Worm (Caenorhabditis elegans) whole organism, L3 larva: ENCODE results near the gene F46C3.6.

Experiments used
- R02D3.7 ChIP-seq: fragments of 150-350 bp; optimal IDR thresholded peaks from 2 replicates; lab custom pipeline; 2014; ENCODE audit warnings: missing biosample characterization, missing genetic modification characterization
- ZK546.5 ChIP-seq: sonication (generic microtip); optimal IDR thresholded peaks from 2 replicates; lab custom pipeline; 2017; ENCODE audit warnings: missing biosample characterization, missing genetic modification characterization
- aly-2 ChIP-seq: fragments of 150-350 bp; optimal IDR thresholded peaks from 2 replicates; lab custom pipeline; 2014; ENCODE audit warnings: missing biosample characterization, missing genetic modification characterization
- ceh-16 ChIP-seq: sonication (generic microtip); optimal IDR thresholded peaks from 2 replicates; lab custom pipeline; 2017; ENCODE audit warnings: missing biosample characterization, missing genetic modification characterization
- ceh-28 ChIP-seq: fragments of 150-350 bp; optimal IDR thresholded peaks from 2 replicates; lab custom pipeline; 2014; ENCODE audit warnings: missing biosample characterization, missing genetic modification reagents, missing genetic modification characterization
- ceh-82 ChIP-seq: fragments of 150-350 bp; optimal IDR thresholded peaks from 2 replicates; lab custom pipeline; 2014; ENCODE audit warnings: missing biosample characterization, missing genetic modification characterization
- ceh-9 ChIP-seq: sonication (generic microtip); optimal IDR thresholded peaks from 2 replicates; lab custom pipeline; 2018; ENCODE audit warnings: missing biosample characterization, missing genetic modification characterization
- daf-12 ChIP-seq: fragments of 150-350 bp; optimal IDR thresholded peaks from 2 replicates; lab custom pipeline; 2014; ENCODE audit warnings: missing biosample characterization, missing genetic modification reagents, missing genetic modification characterization
- elt-1 ChIP-seq: fragments of 150-350 bp; optimal IDR thresholded peaks from 2 replicates; lab custom pipeline; 2014; ENCODE audit warnings: missing biosample characterization, missing genetic modification characterization
- elt-2 ChIP-seq: sonication (generic microtip); optimal IDR thresholded peaks from 2 replicates; lab custom pipeline; 2016; ENCODE audit warnings: missing genetic modification reagents, mild to moderate bottlenecking, missing genetic modification characterization, missing compliant biosample characterization
- elt-3 ChIP-seq, 3 experiments: fragments of 150-350 bp in 1 of 3; sonication (generic microtip) in 2 of 3; optimal IDR thresholded peaks; 2 replicates in 2 of 3; 4 replicates in 1 of 3; lab custom pipeline; 2014 to 2017; ENCODE audit warnings: missing biosample characterization in 3 of 3, missing genetic modification characterization in 3 of 3
- eor-1 ChIP-seq, 2 experiments: fragments of 150-350 bp; optimal IDR thresholded peaks; 2 replicates each; lab custom pipeline; 2014 to 2018; ENCODE audit warnings: missing biosample characterization in 2 of 2, missing genetic modification characterization in 2 of 2
- fkh-10 ChIP-seq: sonication (generic microtip); optimal IDR thresholded peaks from 2 replicates; lab custom pipeline; 2017; ENCODE audit warnings: missing biosample characterization, missing genetic modification reagents, missing genetic modification characterization
- fkh-2 ChIP-seq: fragments of 150-350 bp; optimal IDR thresholded peaks from 2 replicates; lab custom pipeline; 2014; ENCODE audit warnings: missing biosample characterization, missing genetic modification reagents, missing genetic modification characterization
- hmg-11 ChIP-seq: sonication (generic microtip); optimal IDR thresholded peaks from 2 replicates; lab custom pipeline; 2016; ENCODE audit warnings: missing genetic modification characterization, missing compliant biosample characterization
- jun-1 ChIP-seq: fragments of 150-350 bp; optimal IDR thresholded peaks from 2 replicates; lab custom pipeline; 2014; ENCODE audit warnings: missing biosample characterization, missing genetic modification reagents, missing genetic modification characterization
- lin-15B ChIP-seq: fragments of 150-350 bp; optimal IDR thresholded peaks from 2 replicates; lab custom pipeline; 2014; ENCODE audit warnings: missing biosample characterization, missing genetic modification characterization
- lsy-12 ChIP-seq: sonication (generic microtip); optimal IDR thresholded peaks from 2 replicates; lab custom pipeline; 2016; ENCODE audit warnings: mild to moderate bottlenecking, missing genetic modification characterization, missing compliant biosample characterization
- mdl-1 ChIP-seq: fragments of 150-350 bp; optimal IDR thresholded peaks from 2 replicates; lab custom pipeline; 2014; ENCODE audit warnings: missing biosample characterization, missing genetic modification characterization
- mml-1 ChIP-seq: fragments of 150-350 bp; sonication (generic microtip); optimal IDR thresholded peaks from 3 replicates; lab custom pipeline; 2014; ENCODE audit warnings: missing biosample characterization, missing genetic modification characterization
- nfya-1 ChIP-seq: sonication (generic microtip); optimal IDR thresholded peaks from 2 replicates; lab custom pipeline; 2017; ENCODE audit warnings: missing genetic modification characterization, mild to moderate bottlenecking, missing compliant biosample characterization, antibody characterized with exemption, moderate library complexity; ENCODE audit not compliant: insufficient read depth
- nhr-11 ChIP-seq: fragments of 150-350 bp; optimal IDR thresholded peaks from 2 replicates; lab custom pipeline; 2014; ENCODE audit warnings: missing biosample characterization, missing genetic modification characterization
- nhr-12 ChIP-seq: fragments of 150-350 bp; optimal IDR thresholded peaks from 2 replicates; lab custom pipeline; 2014; ENCODE audit warnings: missing biosample characterization, missing genetic modification characterization
- nhr-23 ChIP-seq: fragments of 150-350 bp; optimal IDR thresholded peaks from 2 replicates; lab custom pipeline; 2014; ENCODE audit warnings: missing biosample characterization, missing genetic modification reagents, missing genetic modification characterization
- nhr-25 ChIP-seq: sonication (generic microtip); optimal IDR thresholded peaks from 2 replicates; lab custom pipeline; 2017; ENCODE audit warnings: missing biosample characterization, missing genetic modification characterization
- nhr-28 ChIP-seq: fragments of 150-350 bp; optimal IDR thresholded peaks from 2 replicates; lab custom pipeline; 2014; ENCODE audit warnings: missing biosample characterization, missing genetic modification characterization
- nhr-43 ChIP-seq: sonication (generic microtip); optimal IDR thresholded peaks from 2 replicates; lab custom pipeline; 2016; ENCODE audit warnings: mild to moderate bottlenecking, missing genetic modification characterization, missing compliant biosample characterization; ENCODE audit not compliant: poor library complexity, severe bottlenecking
- nhr-76 ChIP-seq: fragments of 150-350 bp; sonication (generic microtip); optimal IDR thresholded peaks from 5 replicates; lab custom pipeline; 2014; ENCODE audit warnings: missing biosample characterization, missing genetic modification characterization
- nhr-77 ChIP-seq: fragments of 150-350 bp; optimal IDR thresholded peaks from 2 replicates; lab custom pipeline; 2014; ENCODE audit warnings: missing biosample characterization, missing genetic modification characterization
- pha-4 ChIP-seq: fragments of 150-350 bp; optimal IDR thresholded peaks from 2 replicates; lab custom pipeline; 2014; ENCODE audit warnings: missing biosample characterization, missing genetic modification reagents, missing genetic modification characterization
- pqm-1 ChIP-seq: fragments of 150-350 bp; optimal IDR thresholded peaks from 2 replicates; lab custom pipeline; 2017; ENCODE audit warnings: missing biosample characterization, missing genetic modification characterization, inconsistent platforms
- sea-2 ChIP-seq: fragments of 150-350 bp; sonication (generic microtip); optimal IDR thresholded peaks from 4 replicates; lab custom pipeline; 2014; ENCODE audit warnings: missing biosample characterization, missing genetic modification reagents, missing genetic modification characterization
- snpc-4 ChIP-seq: fragments of 150-350 bp; optimal IDR thresholded peaks from 2 replicates; lab custom pipeline; 2014; ENCODE audit warnings: missing biosample characterization, missing genetic modification characterization
- tbx-2 ChIP-seq: sonication (generic microtip); optimal IDR thresholded peaks from 2 replicates; lab custom pipeline; 2016; ENCODE audit warnings: mild to moderate bottlenecking, missing genetic modification characterization, missing compliant biosample characterization
- zag-1 ChIP-seq: fragments of 150-350 bp; optimal IDR thresholded peaks from 2 replicates; lab custom pipeline; 2014; ENCODE audit warnings: missing biosample characterization, missing genetic modification characterization

The F46C3.6 gene

DNA sequence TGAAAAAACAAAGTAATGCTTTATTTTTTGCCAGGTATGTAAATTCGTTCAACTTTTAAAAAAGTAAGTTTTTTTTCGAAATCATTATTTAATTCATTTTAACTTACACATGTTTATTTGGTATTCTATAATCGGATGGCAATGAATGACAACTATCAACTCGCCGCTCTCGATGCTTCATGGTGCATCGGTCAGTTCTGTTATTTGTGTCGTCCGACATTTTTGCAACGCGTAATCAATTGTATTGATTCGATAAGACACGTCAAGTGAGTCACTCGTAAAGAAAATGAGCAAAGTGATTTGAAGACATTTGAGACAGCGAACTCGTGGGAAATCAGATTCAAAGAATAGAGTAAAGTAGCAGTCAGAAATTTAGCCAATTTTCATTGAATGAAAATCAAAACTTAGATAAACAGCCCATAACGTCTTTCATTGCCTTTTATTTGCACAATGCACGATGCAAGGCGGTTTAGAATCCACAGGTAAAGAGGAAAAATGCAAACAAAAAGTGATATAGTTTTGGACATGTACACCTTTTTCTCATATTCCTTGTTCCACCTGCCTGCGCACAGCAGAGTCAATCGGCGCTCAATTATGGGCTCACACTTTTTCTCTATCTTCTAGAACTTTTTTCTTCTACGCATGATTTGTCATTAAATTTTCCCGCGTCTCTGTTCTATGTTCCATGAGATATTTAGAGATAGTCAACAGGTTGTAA, 19.2 kb downstream of the F46C3.6 start:
- TF ChIP-seq nhr-43 (tag; lab: Kevin White, UChicago) (no peak), pqm-1 (tag; lab: Kevin White, UChicago) (peak; percentile 61), aly-2 (tag; lab: Kevin White, UChicago) (no peak), sea-2 (GFP tag; lab: Kevin White, UChicago) (no peak), nhr-11 (tag; lab: Kevin White, UChicago) (no peak), ZK546.5 (tag; lab: Kevin White, UChicago) (no peak), snpc-4 (tag; lab: Kevin White, UChicago) (no peak), lsy-12 (tag; lab: Kevin White, UChicago) (no peak), nhr-12 (tag; lab: Kevin White, UChicago) (no peak), tbx-2 (tag; lab: Kevin White, UChicago) (no peak), hmg-11 (tag; lab: Kevin White, UChicago) (no peak), ceh-9 (tag; lab: Kevin White, UChicago) (no peak), pha-4 (tag; lab: Kevin White, UChicago) (peak; percentile 39), R02D3.7 (no peak), nfya-1 (no peak), elt-2 (tag; lab: Kevin White, UChicago) (peak; percentile 29), jun-1 (tag; lab: Kevin White, UChicago) (no peak), mdl-1 (tag; lab: Kevin White, UChicago) (no peak), daf-12 (tag; lab: Kevin White, UChicago) (no peak), fkh-10 (GFP tag; lab: Kevin White, UChicago) (no peak)

ce11 chrX:11392924-11393323, 26.9 kb downstream of the F46C3.6 start, which contains the start of gene prx-12:
Gene prx-12, plus strand, starts transcription at chrX:11393294.
- TF ChIP-seq nhr-76 (no peak), fkh-2 (tag; lab: Kevin White, UChicago) (no peak), nhr-11 (tag; lab: Kevin White, UChicago) (no peak), elt-3 (tag; optimal IDR thresholded peaks at IDR 0.05; lab: Kevin White, UChicago) (peak in 1 of 3 experiments; percentile 9), ceh-82 (no peak), ceh-16 (tag; lab: Kevin White, UChicago) (no peak), nhr-25 (tag; lab: Kevin White, UChicago) (peak; percentile 2), elt-2 (tag; lab: Kevin White, UChicago) (peak; percentile 76), elt-1 (tag; lab: Kevin White, UChicago) (no peak), ceh-9 (tag; lab: Kevin White, UChicago) (no peak), hmg-11 (tag; lab: Kevin White, UChicago) (no peak), nhr-23 (no peak), eor-1 (tag; optimal IDR thresholded peaks at IDR 0.05; lab: Kevin White, UChicago) (no peak), tbx-2 (tag; lab: Kevin White, UChicago) (no peak), mml-1 (tag; lab: Kevin White, UChicago) (no peak), lsy-12 (tag; lab: Kevin White, UChicago) (no peak), nhr-28 (tag; lab: Kevin White, UChicago) (no peak), pqm-1 (tag; lab: Kevin White, UChicago) (peak; percentile 61), nhr-77 (tag; lab: Kevin White, UChicago) (no peak), nhr-43 (tag; lab: Kevin White, UChicago) (no peak), lin-15B (tag; lab: Kevin White, UChicago) (no peak), ZK546.5 (tag; lab: Kevin White, UChicago) (no peak)

- TF ChIP-seq ceh-16 (tag; lab: Kevin White, UChicago) (no peak), lsy-12 (tag; lab: Kevin White, UChicago) (no peak), mdl-1 (tag; lab: Kevin White, UChicago) (no peak), pha-4 (tag; lab: Kevin White, UChicago) (no peak), fkh-10 (GFP tag; lab: Kevin White, UChicago) (no peak), nfya-1 (no peak), zag-1 (no peak), ceh-28 (tag; lab: Kevin White, UChicago) (no peak), nhr-11 (tag; lab: Kevin White, UChicago) (no peak), ceh-82 (no peak), pqm-1 (tag; lab: Kevin White, UChicago) (no peak)
Observed at ce11 chrX:11387723-11388330, 32.0 kb downstream of the F46C3.6 start.
